Worm (Caenorhabditis elegans): Measurements from ENCODE around the gene grl-8.

DNA sequence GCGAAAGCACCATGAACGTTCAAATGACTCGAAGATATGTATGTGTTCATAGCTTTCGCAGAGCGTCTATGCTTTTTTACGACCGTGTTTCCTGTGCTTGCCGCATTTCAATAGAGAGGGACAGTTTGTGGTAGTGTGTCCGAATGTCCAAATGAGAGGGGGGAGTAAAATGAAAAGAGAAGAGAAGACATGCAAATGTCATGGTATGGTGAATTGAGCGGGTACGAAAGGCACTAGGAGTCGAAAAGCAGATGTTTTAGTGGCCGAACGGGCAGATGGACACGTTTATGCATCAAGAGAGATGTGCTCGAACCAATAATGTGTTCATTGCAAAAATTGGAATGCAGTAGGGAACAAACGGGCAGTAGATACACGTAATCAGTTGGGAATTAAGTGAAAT lies 47.4 kb downstream of the grl-8 start:
- TF ChIP-seq elt-2 (tag; optimal IDR thresholded peaks at IDR 0.05) (no peak), ama-1 (optimal IDR thresholded peaks at IDR 0.05) (no peak), dve-1 (tag; optimal IDR thresholded peaks at IDR 0.05) (no peak), pha-4 (tag; optimal IDR thresholded peaks at IDR 0.05) (no peak), nhr-232 (tag; optimal IDR thresholded peaks at IDR 0.05) (no peak), ceh-19 (GFP tag; optimal IDR thresholded peaks at IDR 0.05) (no peak), ceh-9 (tag; optimal IDR thresholded peaks at IDR 0.05) (no peak), syd-9 (tag; optimal IDR thresholded peaks at IDR 0.05) (no peak), ceh-2 (tag; optimal IDR thresholded peaks at IDR 0.05) (no peak), pax-1 (tag; optimal IDR thresholded peaks at IDR 0.05) (no peak), pag-3 (tag; optimal IDR thresholded peaks at IDR 0.05; ENCODE audit: borderline replicate concordance) (no peak), sox-4 (tag; optimal IDR thresholded peaks at IDR 0.05) (no peak)

Data from whole organism, late embryonic.